Worm (Caenorhabditis elegans) whole organism, L3 larva: ENCODE measurements around the gene C36E8.6.

ENCODE experiments used
- R02D3.7 ChIP-seq: fragments of 150-350 bp; optimal IDR thresholded peaks from 2 replicates; lab custom pipeline; 2014; ENCODE audit warnings: missing biosample characterization, missing genetic modification characterization
- ZK546.5 ChIP-seq: sonication (generic microtip); optimal IDR thresholded peaks from 2 replicates; lab custom pipeline; 2017; ENCODE audit warnings: missing biosample characterization, missing genetic modification characterization
- aly-2 ChIP-seq: fragments of 150-350 bp; optimal IDR thresholded peaks from 2 replicates; lab custom pipeline; 2014; ENCODE audit warnings: missing biosample characterization, missing genetic modification characterization
- ama-1 ChIP-seq: fragments of 150-350 bp; optimal IDR thresholded peaks from 2 replicates; lab custom pipeline; 2018
- ceh-28 ChIP-seq: fragments of 150-350 bp; optimal IDR thresholded peaks from 2 replicates; lab custom pipeline; 2014; ENCODE audit warnings: missing biosample characterization, missing genetic modification reagents, missing genetic modification characterization
- ceh-82 ChIP-seq: fragments of 150-350 bp; optimal IDR thresholded peaks from 2 replicates; lab custom pipeline; 2014; ENCODE audit warnings: missing biosample characterization, missing genetic modification characterization
- ceh-9 ChIP-seq: sonication (generic microtip); optimal IDR thresholded peaks from 2 replicates; lab custom pipeline; 2018; ENCODE audit warnings: missing biosample characterization, missing genetic modification characterization
- daf-12 ChIP-seq: fragments of 150-350 bp; optimal IDR thresholded peaks from 2 replicates; lab custom pipeline; 2014; ENCODE audit warnings: missing biosample characterization, missing genetic modification reagents, missing genetic modification characterization
- egl-27 ChIP-seq: sonication (generic microtip); optimal IDR thresholded peaks from 4 replicates; lab custom pipeline; 2017; ENCODE audit warnings: missing biosample characterization, missing genetic modification reagents, missing genetic modification characterization
- elt-2 ChIP-seq: sonication (generic microtip); optimal IDR thresholded peaks from 2 replicates; lab custom pipeline; 2016; ENCODE audit warnings: missing genetic modification reagents, mild to moderate bottlenecking, missing genetic modification characterization, missing compliant biosample characterization
- elt-3 ChIP-seq, 3 experiments: fragments of 150-350 bp in 1 of 3; sonication (generic microtip) in 2 of 3; optimal IDR thresholded peaks; 2 replicates in 2 of 3; 4 replicates in 1 of 3; lab custom pipeline; 2014 to 2017; ENCODE audit warnings: missing biosample characterization in 3 of 3, missing genetic modification characterization in 3 of 3
- eor-1 ChIP-seq, 2 experiments: fragments of 150-350 bp; optimal IDR thresholded peaks; 2 replicates each; lab custom pipeline; 2014 to 2018; ENCODE audit warnings: missing biosample characterization in 2 of 2, missing genetic modification characterization in 2 of 2
- fkh-10 ChIP-seq: sonication (generic microtip); optimal IDR thresholded peaks from 2 replicates; lab custom pipeline; 2017; ENCODE audit warnings: missing biosample characterization, missing genetic modification reagents, missing genetic modification characterization
- fkh-2 ChIP-seq: fragments of 150-350 bp; optimal IDR thresholded peaks from 2 replicates; lab custom pipeline; 2014; ENCODE audit warnings: missing biosample characterization, missing genetic modification reagents, missing genetic modification characterization
- jun-1 ChIP-seq: fragments of 150-350 bp; optimal IDR thresholded peaks from 2 replicates; lab custom pipeline; 2014; ENCODE audit warnings: missing biosample characterization, missing genetic modification reagents, missing genetic modification characterization
- lin-15B ChIP-seq: fragments of 150-350 bp; optimal IDR thresholded peaks from 2 replicates; lab custom pipeline; 2014; ENCODE audit warnings: missing biosample characterization, missing genetic modification characterization
- lsy-12 ChIP-seq: sonication (generic microtip); optimal IDR thresholded peaks from 2 replicates; lab custom pipeline; 2016; ENCODE audit warnings: mild to moderate bottlenecking, missing genetic modification characterization, missing compliant biosample characterization
- nhr-11 ChIP-seq: fragments of 150-350 bp; optimal IDR thresholded peaks from 2 replicates; lab custom pipeline; 2014; ENCODE audit warnings: missing biosample characterization, missing genetic modification characterization
- nhr-12 ChIP-seq: fragments of 150-350 bp; optimal IDR thresholded peaks from 2 replicates; lab custom pipeline; 2014; ENCODE audit warnings: missing biosample characterization, missing genetic modification characterization
- nhr-23 ChIP-seq: fragments of 150-350 bp; optimal IDR thresholded peaks from 2 replicates; lab custom pipeline; 2014; ENCODE audit warnings: missing biosample characterization, missing genetic modification reagents, missing genetic modification characterization
- nhr-237 ChIP-seq: fragments of 150-350 bp; optimal IDR thresholded peaks from 2 replicates; lab custom pipeline; 2014; ENCODE audit warnings: missing biosample characterization, missing genetic modification characterization
- nhr-28 ChIP-seq: fragments of 150-350 bp; optimal IDR thresholded peaks from 2 replicates; lab custom pipeline; 2014; ENCODE audit warnings: missing biosample characterization, missing genetic modification characterization
- nhr-43 ChIP-seq: sonication (generic microtip); optimal IDR thresholded peaks from 2 replicates; lab custom pipeline; 2016; ENCODE audit warnings: mild to moderate bottlenecking, missing genetic modification characterization, missing compliant biosample characterization; ENCODE audit not compliant: poor library complexity, severe bottlenecking
- nhr-67 ChIP-seq: fragments of 150-350 bp; optimal IDR thresholded peaks from 2 replicates; lab custom pipeline; 2014; ENCODE audit warnings: missing biosample characterization, missing genetic modification characterization
- nhr-76 ChIP-seq: fragments of 150-350 bp; sonication (generic microtip); optimal IDR thresholded peaks from 5 replicates; lab custom pipeline; 2014; ENCODE audit warnings: missing biosample characterization, missing genetic modification characterization
- pha-4 ChIP-seq: fragments of 150-350 bp; optimal IDR thresholded peaks from 2 replicates; lab custom pipeline; 2014; ENCODE audit warnings: missing biosample characterization, missing genetic modification reagents, missing genetic modification characterization
- pqm-1 ChIP-seq: fragments of 150-350 bp; optimal IDR thresholded peaks from 2 replicates; lab custom pipeline; 2017; ENCODE audit warnings: missing biosample characterization, missing genetic modification characterization, inconsistent platforms
- sea-2 ChIP-seq: fragments of 150-350 bp; sonication (generic microtip); optimal IDR thresholded peaks from 4 replicates; lab custom pipeline; 2014; ENCODE audit warnings: missing biosample characterization, missing genetic modification reagents, missing genetic modification characterization
- skn-1 ChIP-seq: fragments of 150-350 bp; optimal IDR thresholded peaks from 2 replicates; lab custom pipeline; 2014; ENCODE audit warnings: missing biosample characterization, missing genetic modification characterization
- tbx-2 ChIP-seq: sonication (generic microtip); optimal IDR thresholded peaks from 2 replicates; lab custom pipeline; 2016; ENCODE audit warnings: mild to moderate bottlenecking, missing genetic modification characterization, missing compliant biosample characterization
- unc-62 ChIP-seq: fragments of 150-350 bp; sonication (generic microtip); optimal IDR thresholded peaks from 4 replicates; lab custom pipeline; 2014; ENCODE audit warnings: missing biosample characterization, missing genetic modification reagents, missing genetic modification characterization
- ztf-11 ChIP-seq: fragments of 150-350 bp; optimal IDR thresholded peaks from 2 replicates; lab custom pipeline; 2014; ENCODE audit warnings: missing biosample characterization, missing genetic modification characterization
- ztf-4 ChIP-seq: fragments of 150-350 bp; optimal IDR thresholded peaks from 2 replicates; lab custom pipeline; 2014; ENCODE audit warnings: missing biosample characterization, missing genetic modification characterization

Gene C36E8.6

ce11 chrIII:4010987-4011386, 23.1 kb downstream of the C36E8.6 start:
- no peak for TF ChIP-seq nhr-43 (tag; lab: Kevin White, UChicago)
- TF ChIP-seq daf-12: no peak
- no peak for TF ChIP-seq ama-1
- no peak for TF ChIP-seq aly-2
- peak; percentile 27 for TF ChIP-seq pqm-1 (tag; lab: Kevin White, UChicago)
- TF ChIP-seq elt-2: peak; percentile 46

ce11 chrIII:4012036-4012435, 24.2 kb downstream of the C36E8.6 start, which contains the start of gene C36E8.4:
Gene C36E8.4, plus strand, starts transcription at chrIII:4012336.
- TF ChIP-seq unc-62 (GFP tag; lab: Kevin White, UChicago) (no peak), nhr-76 (tag; lab: Kevin White, UChicago) (no peak), fkh-2 (tag; lab: Kevin White, UChicago) (no peak), nhr-237 (tag; lab: Kevin White, UChicago) (no peak), nhr-23 (tag; lab: Kevin White, UChicago) (no peak), skn-1 (tag; lab: Kevin White, UChicago) (no peak), daf-12 (no peak)

ce11 chrIII:4013061-4013460, 25.2 kb downstream of the C36E8.6 start:
- TF ChIP-seq sea-2 (GFP tag; lab: Kevin White, UChicago) (no peak), nhr-43 (tag; lab: Kevin White, UChicago) (no peak), R02D3.7 (no peak), tbx-2 (tag; lab: Kevin White, UChicago) (no peak), jun-1 (tag; lab: Kevin White, UChicago) (no peak), aly-2 (no peak), ZK546.5 (tag; lab: Kevin White, UChicago) (no peak), ztf-11 (tag; lab: Kevin White, UChicago) (no peak), lsy-12 (no peak), eor-1 (tag; optimal IDR thresholded peaks at IDR 0.05; lab: Kevin White, UChicago) (no peak), nhr-67 (tag; lab: Kevin White, UChicago) (no peak), nhr-12 (tag; lab: Kevin White, UChicago) (no peak), ceh-9 (tag; lab: Kevin White, UChicago) (no peak), elt-3 (tag; optimal IDR thresholded peaks at IDR 0.05; lab: Kevin White, UChicago) (no peak), elt-2 (no peak), nhr-28 (tag; lab: Kevin White, UChicago) (no peak), lin-15B (tag; lab: Kevin White, UChicago) (no peak), pha-4 (tag; lab: Kevin White, UChicago) (no peak), ceh-82 (tag; lab: Kevin White, UChicago) (no peak), fkh-10 (GFP tag; lab: Kevin White, UChicago) (no peak)

ce11 chrIII:4015382-4015986, 27.6 kb downstream of the C36E8.6 start:
- TF ChIP-seq nhr-11 (tag; lab: Kevin White, UChicago) (no peak), tbx-2 (tag; lab: Kevin White, UChicago) (peak; percentile 17), elt-2 (peak; percentile 7), daf-12 (no peak), nhr-43 (tag; lab: Kevin White, UChicago) (peak; percentile 52), fkh-10 (GFP tag; lab: Kevin White, UChicago) (no peak), jun-1 (tag; lab: Kevin White, UChicago) (peak; percentile 48), lsy-12 (peak; percentile 26), pha-4 (tag; lab: Kevin White, UChicago) (peak; percentile 60), ceh-9 (tag; lab: Kevin White, UChicago) (no peak), aly-2 (peak; percentile 90), ama-1 (peak; percentile 72), ztf-4 (tag; lab: Kevin White, UChicago) (peak; percentile 57), nhr-23 (tag; lab: Kevin White, UChicago) (peak; percentile 57), ceh-82 (tag; lab: Kevin White, UChicago) (peak; percentile 33), egl-27 (tag; lab: Kevin White, UChicago) (peak; percentile 10), fkh-2 (tag; lab: Kevin White, UChicago) (no peak), ztf-11 (tag; lab: Kevin White, UChicago) (no peak), ceh-28 (tag; lab: Kevin White, UChicago) (peak; percentile 40)
